Worm (Caenorhabditis elegans) whole organism, L4 larva: ENCODE measurements around the gene imb-2.

Experiments
- D1046.2 ChIP-seq: fragments of 200-800 bp; sonication (Bioruptor generic); IDR thresholded peaks from 2 replicates; pipeline ENCODE4 v1.3.6; 2022; ENCODE audit warnings: missing genetic modification characterization, missing compliant biosample characterization
- ZK546.5 ChIP-seq, 2 experiments: sonication (generic microtip); optimal IDR thresholded peaks; 2 replicates each; lab custom pipeline; 2017; ENCODE audit warnings: missing biosample characterization in 2 of 2, missing genetic modification characterization in 2 of 2
- ceh-44 ChIP-seq: fragments of 200-800 bp; sonication (Bioruptor generic); IDR thresholded peaks from 2 replicates; pipeline ENCODE4 v1.3.6; 2022; ENCODE audit warnings: missing genetic modification reagents, missing genetic modification characterization, missing compliant biosample characterization
- nhr-25 ChIP-seq: sonication (generic microtip); optimal IDR thresholded peaks from 2 replicates; lab custom pipeline; 2017; ENCODE audit warnings: missing genetic modification characterization, mild to moderate bottlenecking, missing compliant biosample characterization, antibody characterized with exemption, moderate library complexity, borderline replicate concordance; ENCODE audit not compliant: insufficient read depth
- nhr-6 ChIP-seq: fragments of 150-350 bp; optimal IDR thresholded peaks from 2 replicates; lab custom pipeline; 2014; ENCODE audit warnings: missing biosample characterization, missing genetic modification characterization
- nhr-76 ChIP-seq: fragments of 150-350 bp; optimal IDR thresholded peaks from 2 replicates; lab custom pipeline; 2014; ENCODE audit warnings: missing biosample characterization, missing genetic modification characterization
- php-3 ChIP-seq: fragments of 200-800 bp; sonication (Bioruptor generic); IDR thresholded peaks from 2 replicates; pipeline ENCODE4 v1.3.6; 2022; ENCODE audit warnings: missing genetic modification reagents, missing genetic modification characterization, missing compliant biosample characterization
- saeg-2 ChIP-seq: fragments of 200-800 bp; sonication (Bioruptor generic); IDR thresholded peaks from 2 replicates; pipeline ENCODE4 v1.3.6; 2022; ENCODE audit warnings: missing genetic modification reagents, missing genetic modification characterization, missing compliant biosample characterization
- set-16 ChIP-seq: fragments of 200-800 bp; sonication (Bioruptor generic); IDR thresholded peaks from 2 replicates; pipeline ENCODE4 v1.3.6; 2022; ENCODE audit warnings: missing genetic modification reagents, missing genetic modification characterization, missing compliant biosample characterization

- no peak for TF ChIP-seq nhr-76 (tag; lab: Kevin White, UChicago)
- no peak for TF ChIP-seq nhr-25
- TF ChIP-seq set-16 (GFP tag; lab: Robert Waterston, UW): no peak
- TF ChIP-seq nhr-6 (tag; lab: Kevin White, UChicago): no peak
- no peak for TF ChIP-seq ceh-44 (GFP tag; lab: Robert Waterston, UW)
- TF ChIP-seq saeg-2 (GFP tag; lab: Robert Waterston, UW): no peak
- TF ChIP-seq php-3 (GFP tag; lab: Robert Waterston, UW): no peak
- TF ChIP-seq D1046.2: no peak
- no peak for TF ChIP-seq ZK546.5 (tag; optimal IDR thresholded peaks at IDR 0.05; lab: Kevin White, UChicago)
Observed at ce11 chrII:14405489-14406059, 40.1 kb downstream of the imb-2 start.
